Worm (Caenorhabditis elegans) whole organism, L3 larva: ENCODE data around the gene E01G4.6.

Experiments
- ZK546.5 ChIP-seq: sonication (generic microtip); optimal IDR thresholded peaks from 2 replicates; lab custom pipeline; 2017; ENCODE audit warnings: missing biosample characterization, missing genetic modification characterization
- aly-2 ChIP-seq: fragments of 150-350 bp; optimal IDR thresholded peaks from 2 replicates; lab custom pipeline; 2014; ENCODE audit warnings: missing biosample characterization, missing genetic modification characterization
- ama-1 ChIP-seq: fragments of 150-350 bp; optimal IDR thresholded peaks from 2 replicates; lab custom pipeline; 2018
- ceh-16 ChIP-seq: sonication (generic microtip); optimal IDR thresholded peaks from 2 replicates; lab custom pipeline; 2017; ENCODE audit warnings: missing biosample characterization, missing genetic modification characterization
- ceh-28 ChIP-seq: fragments of 150-350 bp; optimal IDR thresholded peaks from 2 replicates; lab custom pipeline; 2014; ENCODE audit warnings: missing biosample characterization, missing genetic modification reagents, missing genetic modification characterization
- ceh-82 ChIP-seq: fragments of 150-350 bp; optimal IDR thresholded peaks from 2 replicates; lab custom pipeline; 2014; ENCODE audit warnings: missing biosample characterization, missing genetic modification characterization
- ceh-9 ChIP-seq: sonication (generic microtip); optimal IDR thresholded peaks from 2 replicates; lab custom pipeline; 2018; ENCODE audit warnings: missing biosample characterization, missing genetic modification characterization
- daf-12 ChIP-seq: fragments of 150-350 bp; optimal IDR thresholded peaks from 2 replicates; lab custom pipeline; 2014; ENCODE audit warnings: missing biosample characterization, missing genetic modification reagents, missing genetic modification characterization
- egl-5 ChIP-seq: fragments of 150-350 bp; optimal IDR thresholded peaks from 2 replicates; lab custom pipeline; 2017; ENCODE audit warnings: missing biosample characterization, missing genetic modification reagents, missing genetic modification characterization, inconsistent platforms
- elt-1 ChIP-seq: fragments of 150-350 bp; optimal IDR thresholded peaks from 2 replicates; lab custom pipeline; 2014; ENCODE audit warnings: missing biosample characterization, missing genetic modification characterization
- elt-2 ChIP-seq: sonication (generic microtip); optimal IDR thresholded peaks from 2 replicates; lab custom pipeline; 2016; ENCODE audit warnings: missing genetic modification reagents, mild to moderate bottlenecking, missing genetic modification characterization, missing compliant biosample characterization
- eor-1 ChIP-seq, 2 experiments: fragments of 150-350 bp; optimal IDR thresholded peaks; 2 replicates each; lab custom pipeline; 2014 to 2018; ENCODE audit warnings: missing biosample characterization in 2 of 2, missing genetic modification characterization in 2 of 2
- fkh-10 ChIP-seq: sonication (generic microtip); optimal IDR thresholded peaks from 2 replicates; lab custom pipeline; 2017; ENCODE audit warnings: missing biosample characterization, missing genetic modification reagents, missing genetic modification characterization
- fkh-2 ChIP-seq: fragments of 150-350 bp; optimal IDR thresholded peaks from 2 replicates; lab custom pipeline; 2014; ENCODE audit warnings: missing biosample characterization, missing genetic modification reagents, missing genetic modification characterization
- fos-1 ChIP-seq: fragments of 150-350 bp; optimal IDR thresholded peaks from 2 replicates; lab custom pipeline; 2014; ENCODE audit warnings: missing biosample characterization, missing genetic modification characterization
- hmg-11 ChIP-seq: sonication (generic microtip); optimal IDR thresholded peaks from 2 replicates; lab custom pipeline; 2016; ENCODE audit warnings: missing genetic modification characterization, missing compliant biosample characterization
- jun-1 ChIP-seq: fragments of 150-350 bp; optimal IDR thresholded peaks from 2 replicates; lab custom pipeline; 2014; ENCODE audit warnings: missing biosample characterization, missing genetic modification reagents, missing genetic modification characterization
- lin-15B ChIP-seq: fragments of 150-350 bp; optimal IDR thresholded peaks from 2 replicates; lab custom pipeline; 2014; ENCODE audit warnings: missing biosample characterization, missing genetic modification characterization
- lin-39 ChIP-seq: fragments of 150-350 bp; optimal IDR thresholded peaks from 2 replicates; lab custom pipeline; 2018; ENCODE audit warnings: missing biosample characterization, missing genetic modification reagents, missing genetic modification characterization
- lsy-12 ChIP-seq: sonication (generic microtip); optimal IDR thresholded peaks from 2 replicates; lab custom pipeline; 2016; ENCODE audit warnings: mild to moderate bottlenecking, missing genetic modification characterization, missing compliant biosample characterization
- mdl-1 ChIP-seq: fragments of 150-350 bp; optimal IDR thresholded peaks from 2 replicates; lab custom pipeline; 2014; ENCODE audit warnings: missing biosample characterization, missing genetic modification characterization
- mml-1 ChIP-seq: fragments of 150-350 bp; sonication (generic microtip); optimal IDR thresholded peaks from 3 replicates; lab custom pipeline; 2014; ENCODE audit warnings: missing biosample characterization, missing genetic modification characterization
- nfya-1 ChIP-seq: sonication (generic microtip); optimal IDR thresholded peaks from 2 replicates; lab custom pipeline; 2017; ENCODE audit warnings: missing genetic modification characterization, mild to moderate bottlenecking, missing compliant biosample characterization, antibody characterized with exemption, moderate library complexity; ENCODE audit not compliant: insufficient read depth
- nhr-11 ChIP-seq: fragments of 150-350 bp; optimal IDR thresholded peaks from 2 replicates; lab custom pipeline; 2014; ENCODE audit warnings: missing biosample characterization, missing genetic modification characterization
- nhr-12 ChIP-seq: fragments of 150-350 bp; optimal IDR thresholded peaks from 2 replicates; lab custom pipeline; 2014; ENCODE audit warnings: missing biosample characterization, missing genetic modification characterization
- nhr-23 ChIP-seq: fragments of 150-350 bp; optimal IDR thresholded peaks from 2 replicates; lab custom pipeline; 2014; ENCODE audit warnings: missing biosample characterization, missing genetic modification reagents, missing genetic modification characterization
- nhr-237 ChIP-seq: fragments of 150-350 bp; optimal IDR thresholded peaks from 2 replicates; lab custom pipeline; 2014; ENCODE audit warnings: missing biosample characterization, missing genetic modification characterization
- nhr-28 ChIP-seq: fragments of 150-350 bp; optimal IDR thresholded peaks from 2 replicates; lab custom pipeline; 2014; ENCODE audit warnings: missing biosample characterization, missing genetic modification characterization
- nhr-43 ChIP-seq: sonication (generic microtip); optimal IDR thresholded peaks from 2 replicates; lab custom pipeline; 2016; ENCODE audit warnings: mild to moderate bottlenecking, missing genetic modification characterization, missing compliant biosample characterization; ENCODE audit not compliant: poor library complexity, severe bottlenecking
- nhr-67 ChIP-seq: fragments of 150-350 bp; optimal IDR thresholded peaks from 2 replicates; lab custom pipeline; 2014; ENCODE audit warnings: missing biosample characterization, missing genetic modification characterization
- nhr-77 ChIP-seq: fragments of 150-350 bp; optimal IDR thresholded peaks from 2 replicates; lab custom pipeline; 2014; ENCODE audit warnings: missing biosample characterization, missing genetic modification characterization
- pha-4 ChIP-seq: fragments of 150-350 bp; optimal IDR thresholded peaks from 2 replicates; lab custom pipeline; 2014; ENCODE audit warnings: missing biosample characterization, missing genetic modification reagents, missing genetic modification characterization
- pqm-1 ChIP-seq: fragments of 150-350 bp; optimal IDR thresholded peaks from 2 replicates; lab custom pipeline; 2017; ENCODE audit warnings: missing biosample characterization, missing genetic modification characterization, inconsistent platforms
- sea-2 ChIP-seq: fragments of 150-350 bp; sonication (generic microtip); optimal IDR thresholded peaks from 4 replicates; lab custom pipeline; 2014; ENCODE audit warnings: missing biosample characterization, missing genetic modification reagents, missing genetic modification characterization
- skn-1 ChIP-seq: fragments of 150-350 bp; optimal IDR thresholded peaks from 2 replicates; lab custom pipeline; 2014; ENCODE audit warnings: missing biosample characterization, missing genetic modification characterization
- snpc-4 ChIP-seq: fragments of 150-350 bp; optimal IDR thresholded peaks from 2 replicates; lab custom pipeline; 2014; ENCODE audit warnings: missing biosample characterization, missing genetic modification characterization
- unc-39 ChIP-seq: sonication (generic microtip); optimal IDR thresholded peaks from 4 replicates; lab custom pipeline; 2017; ENCODE audit warnings: missing biosample characterization, missing genetic modification characterization
- unc-62 ChIP-seq: fragments of 150-350 bp; sonication (generic microtip); optimal IDR thresholded peaks from 4 replicates; lab custom pipeline; 2014; ENCODE audit warnings: missing biosample characterization, missing genetic modification reagents, missing genetic modification characterization
- zag-1 ChIP-seq: fragments of 150-350 bp; optimal IDR thresholded peaks from 2 replicates; lab custom pipeline; 2014; ENCODE audit warnings: missing biosample characterization, missing genetic modification characterization
- ztf-11 ChIP-seq: fragments of 150-350 bp; optimal IDR thresholded peaks from 2 replicates; lab custom pipeline; 2014; ENCODE audit warnings: missing biosample characterization, missing genetic modification characterization
- ztf-4 ChIP-seq: fragments of 150-350 bp; optimal IDR thresholded peaks from 2 replicates; lab custom pipeline; 2014; ENCODE audit warnings: missing biosample characterization, missing genetic modification characterization

The E01G4.6 gene

ce11 chrII:13494762-13495161, 12.6 kb downstream of the E01G4.6 start:
- TF ChIP-seq nhr-12 (tag; lab: Kevin White, UChicago) (no peak), lin-39 (no peak), fkh-2 (no peak), nhr-28 (tag; lab: Kevin White, UChicago) (no peak), eor-1 (tag; optimal IDR thresholded peaks at IDR 0.05; lab: Kevin White, UChicago) (no peak), jun-1 (tag; lab: Kevin White, UChicago) (no peak), aly-2 (tag; lab: Kevin White, UChicago) (no peak), nhr-11 (tag; lab: Kevin White, UChicago) (no peak), elt-2 (tag; lab: Kevin White, UChicago) (peak; percentile 31), ZK546.5 (no peak), pqm-1 (tag; lab: Kevin White, UChicago) (peak; percentile 8), nhr-77 (no peak), ama-1 (lab: Kevin White, UChicago) (peak; percentile 24), mml-1 (tag; lab: Kevin White, UChicago) (no peak), ztf-4 (tag; lab: Kevin White, UChicago) (no peak), hmg-11 (tag; lab: Kevin White, UChicago) (peak; percentile 54), sea-2 (GFP tag; lab: Kevin White, UChicago) (no peak), nhr-43 (tag; lab: Kevin White, UChicago) (no peak), fos-1 (tag; lab: Kevin White, UChicago) (no peak), pha-4 (peak; percentile 89), ceh-82 (tag; lab: Kevin White, UChicago) (no peak), ceh-28 (no peak), lin-15B (peak; percentile 39), mdl-1 (tag; lab: Kevin White, UChicago) (no peak), ztf-11 (tag; lab: Kevin White, UChicago) (no peak), egl-5 (no peak), nfya-1 (tag; lab: Kevin White, UChicago) (peak; percentile 12), elt-1 (tag; lab: Kevin White, UChicago) (no peak), unc-62 (no peak), unc-39 (tag; lab: Kevin White, UChicago) (no peak), snpc-4 (tag; lab: Kevin White, UChicago) (peak; percentile 42), nhr-23 (tag; lab: Kevin White, UChicago) (no peak), nhr-237 (no peak), skn-1 (tag; lab: Kevin White, UChicago) (no peak)

- peak; percentile 72 for TF ChIP-seq elt-2 (tag; lab: Kevin White, UChicago)
- TF ChIP-seq skn-1 (tag; lab: Kevin White, UChicago) = no peak
- TF ChIP-seq unc-39 (tag; lab: Kevin White, UChicago) = no peak
- TF ChIP-seq ceh-28 = peak; percentile 46
- TF ChIP-seq pha-4 = peak; percentile 35
- TF ChIP-seq lin-39 = no peak
- TF ChIP-seq ceh-16 = no peak
Measured at ce11 chrII:13495718-13496117, 13.5 kb downstream of the E01G4.6 start, which contains the start of gene drr-1. Gene drr-1 (minus strand): TSS chrII:13495900.

ce11 chrII:13500582-13500981, 18.4 kb downstream of the E01G4.6 start:
- TF ChIP-seq skn-1 (tag; lab: Kevin White, UChicago) = no peak
- no peak for TF ChIP-seq pha-4
- peak; percentile 22 for TF ChIP-seq egl-5
- TF ChIP-seq nhr-28 (tag; lab: Kevin White, UChicago) = no peak
- TF ChIP-seq mml-1 (tag; lab: Kevin White, UChicago) = no peak
- TF ChIP-seq unc-39 (tag; lab: Kevin White, UChicago) = no peak
- TF ChIP-seq ceh-9 = no peak
- TF ChIP-seq ceh-28 = no peak
- TF ChIP-seq lsy-12 = no peak
- TF ChIP-seq ztf-4 (tag; lab: Kevin White, UChicago) = no peak
- peak; percentile 66 for TF ChIP-seq lin-39
- TF ChIP-seq nfya-1 (tag; lab: Kevin White, UChicago) = no peak
- TF ChIP-seq daf-12 (tag; lab: Kevin White, UChicago) = no peak
- TF ChIP-seq, all 47 proteins: peak for 2

- TF ChIP-seq fos-1 (tag; lab: Kevin White, UChicago) = no peak
- TF ChIP-seq nhr-67 = no peak
- no peak for TF ChIP-seq nhr-11 (tag; lab: Kevin White, UChicago)
- no peak for TF ChIP-seq snpc-4 (tag; lab: Kevin White, UChicago)
- no peak for TF ChIP-seq unc-62
- TF ChIP-seq fkh-10 (GFP tag; lab: Kevin White, UChicago) = no peak
- TF ChIP-seq pqm-1 (tag; lab: Kevin White, UChicago) = no peak
- TF ChIP-seq nhr-28 (tag; lab: Kevin White, UChicago) = no peak
- no peak for TF ChIP-seq ama-1 (lab: Kevin White, UChicago)
- no peak for TF ChIP-seq jun-1 (tag; lab: Kevin White, UChicago)
- TF ChIP-seq nhr-77 = no peak
- no peak for TF ChIP-seq lin-15B
- no peak for TF ChIP-seq ztf-11 (tag; lab: Kevin White, UChicago)
- TF ChIP-seq zag-1 (tag; lab: Kevin White, UChicago) = no peak
- no peak for TF ChIP-seq ceh-28
- no peak for TF ChIP-seq ceh-82 (tag; lab: Kevin White, UChicago)
- TF ChIP-seq, all 47 proteins: peak for 0
Measured at ce11 chrII:13501575-13501974, 19.4 kb downstream of the E01G4.6 start, which contains the start of gene F45H10.5. Gene F45H10.5 (plus strand): TSS chrII:13501875.
